Worm (Caenorhabditis elegans): ENCODE results near the gene C08F11.17.

C08F11.17 gene

DNA sequence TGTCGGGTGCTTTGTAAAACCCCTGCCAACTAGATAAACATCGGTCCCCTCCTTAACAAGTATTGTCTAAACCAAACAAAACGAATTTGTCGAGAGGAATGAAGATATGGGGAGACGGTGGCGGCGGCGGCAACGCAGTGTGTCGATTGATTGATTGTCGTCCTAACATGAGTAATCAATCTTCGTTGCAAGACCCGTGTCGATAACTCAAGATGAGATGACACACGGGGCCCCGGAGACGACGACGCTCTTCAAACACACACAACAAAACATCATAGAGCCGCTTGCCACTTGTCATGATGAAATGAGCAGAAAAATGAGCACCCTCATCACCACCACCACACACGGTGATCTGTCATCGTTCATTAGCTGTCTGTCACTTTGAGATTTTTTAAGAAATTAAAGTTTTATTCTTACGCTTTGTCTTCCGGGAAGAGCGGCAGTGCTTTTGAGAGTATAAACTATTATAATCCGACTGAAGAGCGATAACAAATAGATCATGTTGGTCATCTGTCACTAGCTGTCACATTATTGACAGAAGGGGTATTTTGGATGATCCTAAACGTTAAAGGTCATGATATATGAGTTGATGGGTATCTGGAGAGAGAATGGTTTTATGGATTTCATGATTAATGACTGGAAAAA, 45.7 kb upstream of the C08F11.17 start:
- no peak for TF ChIP-seq egrh-3 (GFP tag; IDR thresholded peaks at IDR 0.05)
- TF ChIP-seq efl-1 (GFP tag; optimal IDR thresholded peaks at IDR 0.05): no peak
- TF ChIP-seq C17E4.6 (GFP tag; IDR thresholded peaks at IDR 0.05): no peak
- no peak for TF ChIP-seq pbrm-1 (GFP tag; IDR thresholded peaks at IDR 0.05)
- no peak for TF ChIP-seq snpc-4 (GFP tag; optimal IDR thresholded peaks at IDR 0.05)
- peak in 1 of 4 experiments; percentile 8 for TF ChIP-seq snpc-4 (tag; optimal IDR thresholded peaks at IDR 0.05)
- TF ChIP-seq ceh-58 (GFP tag; IDR thresholded peaks at IDR 0.05): no peak

DNA sequence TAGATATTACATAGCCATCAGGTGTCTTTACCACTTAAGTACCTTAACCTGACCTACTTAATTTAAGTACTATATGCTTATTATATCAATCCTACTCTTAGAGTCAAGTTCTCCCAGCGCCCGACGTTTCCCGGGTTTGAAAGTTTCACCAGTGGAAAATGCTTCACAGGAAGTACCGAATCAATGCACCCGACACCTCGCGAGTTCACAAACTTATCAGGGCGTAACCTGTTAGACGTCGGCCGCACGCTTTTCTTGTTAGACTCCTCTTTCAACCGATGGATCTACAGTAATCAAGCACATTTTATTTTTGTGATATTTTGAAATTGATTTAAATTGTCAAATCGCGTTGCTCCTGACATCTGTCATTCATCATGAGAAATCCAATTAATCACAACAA, 45.2 kb upstream of the C08F11.17 start:
- no peak for TF ChIP-seq let-526 (GFP tag; IDR thresholded peaks at IDR 0.05)
- no peak for TF ChIP-seq snpc-4 (GFP tag; optimal IDR thresholded peaks at IDR 0.05)
- peak in 2 of 4 experiments; percentile 54 to 67 for TF ChIP-seq snpc-4 (tag; optimal IDR thresholded peaks at IDR 0.05)

- TF ChIP-seq attf-6 (GFP tag; IDR thresholded peaks at IDR 0.05): no peak
- TF ChIP-seq C17E4.6 (GFP tag; IDR thresholded peaks at IDR 0.05): no peak
- no peak for TF ChIP-seq die-1 (tag; optimal IDR thresholded peaks at IDR 0.05)
- no peak for TF ChIP-seq hlh-12 (tag; optimal IDR thresholded peaks at IDR 0.05)
- TF ChIP-seq cebp-2 (GFP tag; IDR thresholded peaks at IDR 0.05): 0 out of 2 replicates have a peak, but pooled peaks have one; percentile 12
- TF ChIP-seq F52B5.7 (tag; optimal IDR thresholded peaks at IDR 0.05): no peak
- TF ChIP-seq lsl-1 (GFP tag; optimal IDR thresholded peaks at IDR 0.05): no peak
- no peak for TF ChIP-seq ztf-6 (GFP tag; IDR thresholded peaks at IDR 0.05)
These were observed 44.5 kb upstream of the C08F11.17 start for ce11 chrIV:13694600-13694999.

ce11 chrIV:13693976-13694375, 43.8 kb upstream of the C08F11.17 start:
- TF ChIP-seq ccch-3 (GFP tag; optimal IDR thresholded peaks at IDR 0.05) (no peak), attf-6 (GFP tag; IDR thresholded peaks at IDR 0.05) (no peak), sea-2 (GFP tag; IDR thresholded peaks at IDR 0.05) (no peak), ceh-40 (GFP tag; IDR thresholded peaks at IDR 0.05) (no peak), akir-1 (GFP tag; optimal IDR thresholded peaks at IDR 0.05) (no peak), madf-10 (tag; optimal IDR thresholded peaks at IDR 0.05) (no peak), ztf-6 (GFP tag; IDR thresholded peaks at IDR 0.05) (no peak), F57C9.4 (tag; optimal IDR thresholded peaks at IDR 0.05) (no peak)

- TF ChIP-seq xnd-1 (tag; optimal IDR thresholded peaks at IDR 0.05): no peak
- TF ChIP-seq akir-1 (GFP tag; optimal IDR thresholded peaks at IDR 0.05): no peak
- TF ChIP-seq lin-26 (GFP tag; IDR thresholded peaks at IDR 0.05): no peak
- no peak for TF ChIP-seq lir-1 (GFP tag; conservative IDR thresholded peaks at IDR 0.05)
- no peak for TF ChIP-seq ccch-3 (GFP tag; optimal IDR thresholded peaks at IDR 0.05)
- TF ChIP-seq nhr-120 (GFP tag; IDR thresholded peaks at IDR 0.05): no peak
- TF ChIP-seq nhr-179 (tag; optimal IDR thresholded peaks at IDR 0.05): no peak
- no peak for TF ChIP-seq bed-1 (GFP tag; IDR thresholded peaks at IDR 0.05)
- no peak for TF ChIP-seq Y56A3A.18 (GFP tag; IDR thresholded peaks at IDR 0.05)
- no peak for TF ChIP-seq tbp1 (GFP tag; optimal IDR thresholded peaks at IDR 0.05)
- TF ChIP-seq aptf-3 (GFP tag; IDR thresholded peaks at IDR 0.05): no peak
- no peak for TF ChIP-seq somi-1 (GFP tag; optimal IDR thresholded peaks at IDR 0.05)
These were observed 42.4 kb upstream of the C08F11.17 start for ce11 chrIV:13692522-13692921.

Data from whole organism, young adult.